Worm (Caenorhabditis elegans): Measurements from ENCODE around the gene acer-1.

The acer-1 gene

DNA sequence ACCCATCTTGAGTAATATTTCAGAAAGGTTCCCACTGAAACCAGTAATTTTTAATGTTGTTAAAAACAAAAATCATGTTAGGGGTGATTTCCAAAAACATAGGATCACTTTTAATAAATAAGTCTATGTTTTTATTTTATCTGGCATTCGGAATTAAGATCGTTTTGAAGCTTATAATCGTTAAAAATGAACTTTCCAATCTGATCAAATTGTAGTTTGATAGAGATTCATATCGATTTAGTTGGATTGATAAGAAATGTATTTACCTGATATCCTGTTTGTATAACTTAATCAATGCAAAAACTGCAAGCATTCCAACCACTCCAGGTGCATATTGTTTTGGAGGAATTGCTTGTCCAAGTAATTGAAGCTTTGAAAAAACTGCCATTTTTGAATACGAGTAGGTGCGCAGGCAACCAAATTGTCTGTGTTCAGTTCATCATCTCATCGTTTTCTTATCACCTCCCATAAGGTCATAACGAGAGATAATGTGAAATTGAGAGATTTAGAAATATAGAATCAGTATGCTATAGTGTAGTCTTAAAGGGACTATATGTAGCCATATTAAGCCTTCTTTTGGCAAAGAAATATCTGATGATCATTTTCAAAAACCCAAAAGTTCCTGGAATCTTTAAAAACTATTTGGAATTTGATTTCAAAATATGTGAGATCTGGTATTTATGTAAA lies 2.7 kb downstream of the acer-1 start, which contains the start of gene pmp-2:
TSS of gene pmp-2 (minus strand) at position 487 of the 687 bp plus-strand sequence.
- TF ChIP-seq elt-2 (tag; optimal IDR thresholded peaks at IDR 0.05) (peak; percentile 40), nhr-23 (tag; optimal IDR thresholded peaks at IDR 0.05) (peak; percentile 11), ceh-28 (tag; optimal IDR thresholded peaks at IDR 0.05) (peak; percentile 6), nhr-76 (tag; optimal IDR thresholded peaks at IDR 0.05) (peak; percentile 42), ceh-82 (tag; optimal IDR thresholded peaks at IDR 0.05) (no peak), pqm-1 (tag; optimal IDR thresholded peaks at IDR 0.05) (peak; percentile 8), nhr-43 (tag; optimal IDR thresholded peaks at IDR 0.05; ENCODE audit: poor library complexity, severe bottlenecking) (peak; percentile 18), nhr-77 (tag; optimal IDR thresholded peaks at IDR 0.05) (no peak)

DNA sequence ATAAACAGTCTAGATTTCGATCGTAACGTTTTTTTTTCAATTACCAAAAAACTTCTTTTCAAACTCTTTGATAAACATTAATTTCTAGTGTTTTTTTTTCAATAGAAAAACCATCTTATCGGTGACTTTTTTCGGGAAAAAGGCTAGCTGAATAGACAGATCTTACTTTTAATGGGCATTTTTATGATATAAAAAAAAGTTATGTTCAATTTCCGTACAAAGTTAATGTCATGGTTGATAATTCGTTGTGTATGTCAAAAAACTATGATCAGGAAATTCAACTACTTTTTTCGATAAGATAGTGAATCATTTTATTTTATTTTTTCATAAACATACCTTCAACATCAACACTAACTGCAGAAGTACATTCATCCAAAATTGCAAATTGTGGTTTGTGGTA lies 5.6 kb downstream of the acer-1 start:
- no peak for TF ChIP-seq fkh-10 (GFP tag; optimal IDR thresholded peaks at IDR 0.05)
- TF ChIP-seq elt-2 (tag; optimal IDR thresholded peaks at IDR 0.05): peak; percentile 64

DNA sequence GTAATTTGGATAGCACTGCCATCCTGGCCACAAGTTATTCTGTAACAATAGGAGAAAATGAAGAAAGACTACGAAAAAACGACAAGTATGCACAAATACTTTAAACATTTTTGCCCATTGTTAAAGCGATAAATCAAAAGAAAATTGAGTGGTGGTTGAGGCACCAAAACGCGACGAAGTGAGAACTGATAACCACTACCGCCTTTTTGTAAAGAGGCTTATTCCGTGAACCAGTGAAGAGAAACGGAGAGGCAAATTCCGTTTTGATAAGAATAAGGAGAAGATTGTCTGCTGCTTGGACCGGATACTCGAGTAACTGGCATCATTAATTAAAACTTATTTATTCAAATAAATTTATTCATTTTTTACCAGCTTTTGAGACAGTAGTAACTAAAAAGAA lies 6.5 kb downstream of the acer-1 start, which contains the start of gene pmp-1:
TSS of gene pmp-1 (minus strand) at position 39 of the 400 bp plus-strand sequence.
- peak; percentile 80 for TF ChIP-seq elt-2 (tag; optimal IDR thresholded peaks at IDR 0.05)
- TF ChIP-seq egl-27 (tag; optimal IDR thresholded peaks at IDR 0.05): no peak
- TF ChIP-seq unc-39 (tag; optimal IDR thresholded peaks at IDR 0.05): no peak
- no peak for TF ChIP-seq nhr-76 (tag; optimal IDR thresholded peaks at IDR 0.05)
- peak; percentile 54 for TF ChIP-seq pqm-1 (tag; optimal IDR thresholded peaks at IDR 0.05)

DNA sequence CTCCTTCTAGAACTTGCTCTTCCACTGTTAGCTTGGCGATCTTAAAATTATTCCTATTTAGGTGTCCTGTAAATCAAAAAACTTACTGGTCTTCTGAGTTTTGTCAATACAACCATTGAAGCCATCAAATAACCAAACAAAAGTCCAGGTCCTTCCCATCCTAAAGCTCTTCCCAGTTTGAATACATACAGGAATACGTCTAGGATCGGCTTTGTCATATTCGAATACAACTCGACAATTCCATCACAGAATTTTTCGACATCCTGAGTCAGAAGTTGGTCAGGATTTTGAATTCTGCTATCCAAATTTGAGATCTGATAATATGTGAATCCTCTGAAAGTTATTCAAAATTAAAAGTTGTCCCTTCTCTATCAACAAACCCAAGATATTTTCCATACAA lies 7.9 kb downstream of the acer-1 start:
- TF ChIP-seq nhr-43 (tag; optimal IDR thresholded peaks at IDR 0.05; ENCODE audit: poor library complexity, severe bottlenecking) (no peak), eor-1 (tag; optimal IDR thresholded peaks at IDR 0.05) (no peak), zag-1 (tag; optimal IDR thresholded peaks at IDR 0.05) (no peak), aly-2 (tag; optimal IDR thresholded peaks at IDR 0.05) (no peak), mml-1 (tag; optimal IDR thresholded peaks at IDR 0.05) (no peak), nhr-77 (tag; optimal IDR thresholded peaks at IDR 0.05) (no peak), elt-2 (tag; optimal IDR thresholded peaks at IDR 0.05) (no peak), ama-1 (optimal IDR thresholded peaks at IDR 0.05) (no peak), snpc-4 (tag; optimal IDR thresholded peaks at IDR 0.05) (no peak), ZK546.5 (tag; optimal IDR thresholded peaks at IDR 0.05) (no peak), mdl-1 (tag; optimal IDR thresholded peaks at IDR 0.05) (no peak), ztf-11 (tag; optimal IDR thresholded peaks at IDR 0.05) (no peak), fos-1 (tag; optimal IDR thresholded peaks at IDR 0.05) (no peak), nhr-67 (tag; optimal IDR thresholded peaks at IDR 0.05) (no peak), pha-4 (tag; optimal IDR thresholded peaks at IDR 0.05) (no peak), tbx-2 (tag; optimal IDR thresholded peaks at IDR 0.05) (no peak), jun-1 (tag; optimal IDR thresholded peaks at IDR 0.05) (no peak), fkh-2 (tag; optimal IDR thresholded peaks at IDR 0.05) (no peak), ztf-4 (tag; optimal IDR thresholded peaks at IDR 0.05) (no peak)

DNA sequence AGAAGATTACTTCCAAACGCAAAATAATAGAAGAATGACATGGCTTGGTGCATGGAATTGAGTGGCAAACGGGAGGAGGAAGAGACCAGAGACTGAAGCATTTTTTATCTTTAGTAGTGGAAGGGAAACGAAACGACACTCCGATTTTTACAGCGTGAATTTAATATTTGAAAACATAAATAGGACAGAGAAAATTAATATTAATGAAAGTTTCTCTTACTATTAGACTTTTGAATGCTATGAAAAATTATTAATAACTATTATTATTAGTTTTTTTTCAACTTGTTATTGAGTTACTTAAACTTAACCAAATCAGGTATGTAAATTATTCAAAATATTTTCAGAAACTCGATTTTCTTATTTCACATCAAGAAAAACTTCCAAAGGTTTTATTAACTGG lies 10.1 kb downstream of the acer-1 start, which contains the start of gene C44B7.7:
TSS of gene C44B7.7 (minus strand) at position 101 of the 400 bp plus-strand sequence.
- TF ChIP-seq hmg-11 (tag; optimal IDR thresholded peaks at IDR 0.05) (no peak), snpc-4 (tag; optimal IDR thresholded peaks at IDR 0.05) (no peak), sea-2 (GFP tag; optimal IDR thresholded peaks at IDR 0.05) (no peak), lsy-12 (tag; optimal IDR thresholded peaks at IDR 0.05) (no peak), unc-39 (tag; optimal IDR thresholded peaks at IDR 0.05) (no peak), nhr-67 (tag; optimal IDR thresholded peaks at IDR 0.05) (no peak), nfya-1 (tag; optimal IDR thresholded peaks at IDR 0.05; ENCODE audit: insufficient read depth) (no peak), nhr-23 (tag; optimal IDR thresholded peaks at IDR 0.05) (no peak), elt-1 (tag; optimal IDR thresholded peaks at IDR 0.05) (no peak), fos-1 (tag; optimal IDR thresholded peaks at IDR 0.05) (no peak)

DNA sequence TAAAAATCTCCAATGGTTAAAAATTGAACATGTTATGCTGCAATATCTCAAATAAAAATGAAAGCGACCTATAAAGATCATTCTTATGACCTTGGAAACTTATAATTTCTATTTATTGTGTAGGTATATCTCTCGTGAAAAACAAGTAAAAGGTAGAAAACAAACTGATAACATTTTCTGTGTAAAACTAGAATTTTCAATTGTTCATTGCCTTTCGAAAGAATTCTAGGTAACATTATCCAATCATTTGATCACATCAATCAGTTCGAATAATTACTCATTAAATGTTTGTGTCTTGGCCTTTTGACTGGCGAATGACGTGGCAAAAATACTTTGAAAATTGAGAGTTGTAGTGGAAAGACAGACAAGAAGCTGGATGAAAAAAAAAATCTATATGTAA lies 12.3 kb downstream of the acer-1 start:
- TF ChIP-seq pqm-1 (tag; optimal IDR thresholded peaks at IDR 0.05): no peak
- no peak for TF ChIP-seq ZK546.5 (tag; optimal IDR thresholded peaks at IDR 0.05)
- TF ChIP-seq mdl-1 (tag; optimal IDR thresholded peaks at IDR 0.05): no peak
- no peak for TF ChIP-seq aly-2 (tag; optimal IDR thresholded peaks at IDR 0.05)
- TF ChIP-seq ztf-11 (tag; optimal IDR thresholded peaks at IDR 0.05): no peak
- TF ChIP-seq snpc-4 (tag; optimal IDR thresholded peaks at IDR 0.05): no peak
- TF ChIP-seq lsy-12 (tag; optimal IDR thresholded peaks at IDR 0.05): no peak
- no peak for TF ChIP-seq nhr-43 (tag; optimal IDR thresholded peaks at IDR 0.05; ENCODE audit: poor library complexity, severe bottlenecking)
- no peak for TF ChIP-seq egl-27 (tag; optimal IDR thresholded peaks at IDR 0.05)
- no peak for TF ChIP-seq elt-1 (tag; optimal IDR thresholded peaks at IDR 0.05)
- TF ChIP-seq unc-39 (tag; optimal IDR thresholded peaks at IDR 0.05): no peak
- TF ChIP-seq R02D3.7 (tag; optimal IDR thresholded peaks at IDR 0.05): no peak
- TF ChIP-seq fkh-2 (tag; optimal IDR thresholded peaks at IDR 0.05): no peak
- TF ChIP-seq elt-2 (tag; optimal IDR thresholded peaks at IDR 0.05): no peak
- TF ChIP-seq nhr-77 (tag; optimal IDR thresholded peaks at IDR 0.05): no peak
- no peak for TF ChIP-seq fos-1 (tag; optimal IDR thresholded peaks at IDR 0.05)

Data from whole organism, L3 larva.